Fruit fly (Drosophila melanogaster) whole organism, pupa: ENCODE results near the gene Gr89a.

Experiments
- CG10348 ChIP-seq: fragments of 200-800 bp; sonication (Bioruptor generic); IDR thresholded peaks from 2 replicates; pipeline ENCODE4 v1.3.6; 2022; ENCODE audit warnings: missing biosample characterization, missing genetic modification characterization
- CG12605 ChIP-seq: fragments of 200-800 bp; sonication (Bioruptor generic); IDR thresholded peaks from 2 replicates; pipeline ENCODE4 v1.3.6; 2022; ENCODE audit warnings: missing biosample characterization, missing genetic modification characterization
- CG13204 ChIP-seq: fragments of 200-800 bp; sonication (Bioruptor generic); optimal IDR thresholded peaks from 2 replicates; lab custom pipeline; 2018; ENCODE audit warnings: missing biosample characterization, mild to moderate bottlenecking, missing genetic modification characterization, moderate library complexity
- CG14655 ChIP-seq: fragments of 200-800 bp; sonication (Bioruptor generic); optimal IDR thresholded peaks from 3 replicates; lab custom pipeline; 2017; ENCODE audit warnings: mild to moderate bottlenecking, missing biosample characterization, missing genetic modification reagents, missing genetic modification characterization
- CG15710 ChIP-seq: fragments of 200-800 bp; sonication (Bioruptor generic); optimal IDR thresholded peaks from 2 replicates; lab custom pipeline; 2018; ENCODE audit warnings: missing biosample characterization, mild to moderate bottlenecking, missing genetic modification characterization, moderate library complexity
- CG17806 ChIP-seq: fragments of 200-800 bp; sonication (Bioruptor generic); optimal IDR thresholded peaks from 2 replicates; lab custom pipeline; 2018; ENCODE audit warnings: missing biosample characterization, mild to moderate bottlenecking, missing genetic modification characterization, moderate library complexity
- CG32121 ChIP-seq: fragments of 200-800 bp; sonication (Bioruptor generic); IDR thresholded peaks from 2 replicates; pipeline ENCODE4 v1.3.6; 2022; ENCODE audit warnings: missing biosample characterization, missing genetic modification characterization
- CG34367 ChIP-seq: fragments of 200-800 bp; sonication (Bioruptor generic); optimal IDR thresholded peaks from 2 replicates; lab custom pipeline; 2018; ENCODE audit warnings: missing biosample characterization, mild to moderate bottlenecking, missing genetic modification characterization
- CG4496 ChIP-seq: fragments of 200-800 bp; sonication (Bioruptor generic); IDR thresholded peaks from 3 replicates; pipeline ENCODE4 v1.3.6; 2022; ENCODE audit warnings: missing biosample characterization, missing genetic modification characterization
- CG8159 ChIP-seq: fragments of 200-800 bp; sonication (Bioruptor generic); optimal IDR thresholded peaks from 3 replicates; lab custom pipeline; 2018; ENCODE audit warnings: missing biosample characterization, mild to moderate bottlenecking, missing genetic modification characterization, moderate library complexity
- CG8301 ChIP-seq: fragments of 200-800 bp; sonication (Bioruptor generic); optimal IDR thresholded peaks from 2 replicates; lab custom pipeline; 2018; ENCODE audit warnings: missing biosample characterization, mild to moderate bottlenecking, missing genetic modification characterization
- CG9948 ChIP-seq: fragments of 200-800 bp; sonication (Bioruptor generic); optimal IDR thresholded peaks from 2 replicates; lab custom pipeline; 2018; ENCODE audit warnings: missing biosample characterization, mild to moderate bottlenecking, missing genetic modification characterization, moderate library complexity
- D1 ChIP-seq: fragments of 200-800 bp; sonication (Bioruptor generic); optimal IDR thresholded peaks from 2 replicates; lab custom pipeline; 2018; ENCODE audit warnings: missing biosample characterization, mild to moderate bottlenecking, missing genetic modification characterization, moderate library complexity
- EcR ChIP-seq: fragments of 200-800 bp; sonication (Bioruptor generic); optimal IDR thresholded peaks from 3 replicates; lab custom pipeline; 2019; ENCODE audit warnings: missing biosample characterization, missing genetic modification characterization, mild to moderate bottlenecking, moderate library complexity, missing genetic modification reagents
- Ets98B ChIP-seq: fragments of 200-800 bp; sonication (Bioruptor generic); IDR thresholded peaks from 2 replicates; pipeline ENCODE4 v1.3.6; 2022; ENCODE audit warnings: missing biosample characterization, missing genetic modification characterization
- Pif1A ChIP-seq: fragments of 200-800 bp; sonication (Bioruptor generic); optimal IDR thresholded peaks from 3 replicates; lab custom pipeline; 2016; ENCODE audit warnings: missing biosample characterization, missing genetic modification characterization
- Pif1B ChIP-seq: fragments of 200-800 bp; sonication (Bioruptor generic); optimal IDR thresholded peaks from 3 replicates; lab custom pipeline; 2016; ENCODE audit warnings: missing biosample characterization, missing genetic modification characterization
- Snoo ChIP-seq: fragments of 200-800 bp; sonication (Bioruptor generic); optimal IDR thresholded peaks from 3 replicates; lab custom pipeline; 2017; ENCODE audit warnings: missing biosample characterization, mild to moderate bottlenecking, missing genetic modification characterization, inconsistent platforms
- fd96Ca ChIP-seq: fragments of 200-800 bp; sonication (Bioruptor generic); IDR thresholded peaks from 3 replicates; pipeline ENCODE4 v1.3.6; 2022; ENCODE audit warnings: missing biosample characterization, missing genetic modification characterization
- gl ChIP-seq: fragments of 200-800 bp; sonication (Bioruptor generic); optimal IDR thresholded peaks from 2 replicates; lab custom pipeline; 2018; ENCODE audit warnings: missing biosample characterization, mild to moderate bottlenecking, missing genetic modification characterization
- rn ChIP-seq: fragments of 200-800 bp; sonication (Bioruptor generic); IDR thresholded peaks from 2 replicates; pipeline ENCODE4 v1.3.6; 2022; ENCODE audit warnings: missing biosample characterization, missing genetic modification characterization

Gr89a gene

dm6 chr3R:16477033-16477432, 21.7 kb downstream of the Gr89a start, which contains the start of gene Gyc89Db:
Gyc89Db (plus strand) TSS chr3R:16477110.
- TF ChIP-seq CG10348 (GFP tag; lab: Robert Waterston, UW): no peak
- TF ChIP-seq CG8159 (tag; lab: Kevin White, UChicago): no peak
- TF ChIP-seq CG15710: no peak

- no peak for TF ChIP-seq Pif1B (GFP tag; lab: Kevin White, UChicago)
- TF ChIP-seq CG14655 (GFP tag; lab: Kevin White, UChicago): no peak
- TF ChIP-seq EcR: no peak
- no peak for TF ChIP-seq CG32121 (GFP tag; lab: Robert Waterston, UW)
- no peak for TF ChIP-seq rn
- no peak for TF ChIP-seq CG12605 (GFP tag; lab: Robert Waterston, UW)
- no peak for TF ChIP-seq Pif1A
- no peak for TF ChIP-seq CG17806
- no peak for TF ChIP-seq CG8301 (tag; lab: Kevin White, UChicago)
- no peak for TF ChIP-seq CG9948
- no peak for TF ChIP-seq CG4496 (GFP tag; lab: Robert Waterston, UW)
- TF ChIP-seq CG15710: no peak
- no peak for TF ChIP-seq CG34367
Observed at dm6 chr3R:16476472-16476871, 22.3 kb downstream of the Gr89a start.

dm6 chr3R:16472301-16472700, 26.5 kb downstream of the Gr89a start, which contains the start of gene Gyc89Da:
Gyc89Da (plus strand) TSS chr3R:16472601.
- TF ChIP-seq CG8159 (tag; lab: Kevin White, UChicago) (no peak), CG9948 (no peak), Snoo (tag; lab: Kevin White, UChicago) (no peak), D1 (tag; lab: Kevin White, UChicago) (no peak), CG14655 (GFP tag; lab: Kevin White, UChicago) (no peak), Pif1B (GFP tag; lab: Kevin White, UChicago) (no peak), fd96Ca (GFP tag; lab: Robert Waterston, UW) (no peak), CG17806 (no peak), CG34367 (no peak), rn (no peak), CG8301 (tag; lab: Kevin White, UChicago) (no peak), CG4496 (GFP tag; lab: Robert Waterston, UW) (no peak), gl (tag; lab: Kevin White, UChicago) (no peak), CG10348 (GFP tag; lab: Robert Waterston, UW) (no peak), CG32121 (GFP tag; lab: Robert Waterston, UW) (no peak), Ets98B (GFP tag; lab: Robert Waterston, UW) (no peak), EcR (no peak), Pif1A (no peak), CG15710 (no peak), CG13204 (no peak)

- no peak for TF ChIP-seq CG10348 (GFP tag; lab: Robert Waterston, UW)
- no peak for TF ChIP-seq Ets98B (GFP tag; lab: Robert Waterston, UW)
- TF ChIP-seq rn: no peak
- TF ChIP-seq CG9948: no peak
- no peak for TF ChIP-seq EcR
- TF ChIP-seq fd96Ca (GFP tag; lab: Robert Waterston, UW): no peak
- no peak for TF ChIP-seq CG8301 (tag; lab: Kevin White, UChicago)
- TF ChIP-seq CG12605 (GFP tag; lab: Robert Waterston, UW): no peak
- no peak for TF ChIP-seq CG13204
- no peak for TF ChIP-seq gl (tag; lab: Kevin White, UChicago)
- TF ChIP-seq Snoo (tag; lab: Kevin White, UChicago): no peak
- TF ChIP-seq Pif1B (GFP tag; lab: Kevin White, UChicago): no peak
- no peak for TF ChIP-seq CG15710
- TF ChIP-seq Pif1A: no peak
- no peak for TF ChIP-seq D1 (tag; lab: Kevin White, UChicago)
- no peak for TF ChIP-seq CG17806
- no peak for TF ChIP-seq CG32121 (GFP tag; lab: Robert Waterston, UW)
- TF ChIP-seq CG8159 (tag; lab: Kevin White, UChicago): no peak
Observed at dm6 chr3R:16469501-16470263, 29.1 kb downstream of the Gr89a start, which contains the start of the genes CG42232 and CSN5. CG42232 (minus strand) TSS chr3R:16469663. CSN5 (plus strand) TSS chr3R:16470099.

- TF ChIP-seq Snoo (tag; lab: Kevin White, UChicago): no peak
- TF ChIP-seq CG17806: no peak
- no peak for TF ChIP-seq CG10348 (GFP tag; lab: Robert Waterston, UW)
- no peak for TF ChIP-seq EcR
- TF ChIP-seq rn: no peak
Observed at dm6 chr3R:16468556-16468955, 30.2 kb downstream of the Gr89a start.

dm6 chr3R:16456607-16457006, 42.2 kb downstream of the Gr89a start:
- no peak for TF ChIP-seq rn
- no peak for TF ChIP-seq CG8301 (tag; lab: Kevin White, UChicago)
- TF ChIP-seq CG9948: no peak
- no peak for TF ChIP-seq Pif1A
- no peak for TF ChIP-seq CG32121 (GFP tag; lab: Robert Waterston, UW)
- TF ChIP-seq Snoo (tag; lab: Kevin White, UChicago): no peak
- no peak for TF ChIP-seq CG8159 (tag; lab: Kevin White, UChicago)

- TF ChIP-seq Snoo (tag; lab: Kevin White, UChicago) (no peak), CG8301 (tag; lab: Kevin White, UChicago) (no peak), CG15710 (no peak), CG13204 (no peak), CG32121 (GFP tag; lab: Robert Waterston, UW) (no peak), EcR (no peak), CG34367 (no peak), fd96Ca (GFP tag; lab: Robert Waterston, UW) (no peak)
Observed at dm6 chr3R:16455875-16456274, 42.9 kb downstream of the Gr89a start, which contains the start of gene CG14883. CG14883 (plus strand) TSS chr3R:16456052.
